Fruit fly (Drosophila melanogaster): ENCODE data around the gene CG10650.

The CG10650 gene

DNA sequence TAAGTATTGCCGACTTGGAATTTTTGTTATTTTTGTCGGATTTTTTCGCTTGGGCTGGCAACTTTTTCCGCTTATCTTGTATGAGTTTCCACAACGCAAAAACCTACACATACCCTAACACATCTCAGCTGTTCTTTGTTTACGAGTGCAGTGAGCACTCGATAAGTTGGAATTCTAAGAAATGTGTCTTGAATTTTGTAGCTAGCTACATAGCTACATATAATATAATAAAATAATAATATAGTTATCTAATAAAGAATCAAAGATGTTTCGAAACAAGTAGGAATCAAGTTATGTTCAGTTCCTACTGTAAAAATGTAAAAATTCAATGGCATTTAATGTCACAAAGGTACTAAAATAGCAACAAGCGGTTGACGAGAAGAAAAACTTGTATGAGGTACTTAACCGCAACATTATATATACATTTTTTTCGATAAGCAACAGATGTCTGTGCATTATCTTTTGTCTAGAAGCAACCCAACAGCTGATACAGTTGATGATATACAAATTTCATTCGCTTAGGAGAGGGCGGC, 38.5 kb downstream of the CG10650 start, which contains the start of gene Bhmt (continued):
- TF ChIP-seq crp (GFP tag; optimal IDR thresholded peaks at IDR 0.05), result peak in 1 of 2 experiments; percentile 77
- peak; percentile 73 for TF ChIP-seq ranshi (GFP tag; IDR thresholded peaks at IDR 0.05)
- TF ChIP-seq CG11560 (tag; IDR thresholded peaks at IDR 0.05), result no peak
- no peak for TF ChIP-seq CG10321 (GFP tag; IDR thresholded peaks at IDR 0.05)
- TF ChIP-seq slp2 (GFP tag; optimal IDR thresholded peaks at IDR 0.05), result no peak
- TF ChIP-seq scrt (GFP tag; optimal IDR thresholded peaks at IDR 0.05), result peak; percentile 66
- TF ChIP-seq Myb (GFP tag; optimal IDR thresholded peaks at IDR 0.05), result no peak
- TF ChIP-seq NK7.1 (GFP tag; optimal IDR thresholded peaks at IDR 0.05), result no peak
- TF ChIP-seq CG3838 (GFP tag; optimal IDR thresholded peaks at IDR 0.05), result no peak
- no peak for TF ChIP-seq CG2129 (GFP tag; IDR thresholded peaks at IDR 0.05; ENCODE audit: partially characterized antibody)
- peak; percentile 38 for TF ChIP-seq CrebB (tag; optimal IDR thresholded peaks at IDR 0.05)
- TF ChIP-seq esg (GFP tag; conservative IDR thresholded peaks at IDR 0.05), result 0 out of 2 replicates have a peak, but pooled peaks have one; percentile 13
- no peak for TF ChIP-seq CG13123 (GFP tag; optimal IDR thresholded peaks at IDR 0.05)
- TF ChIP-seq luna (GFP tag; optimal IDR thresholded peaks at IDR 0.05), result no peak
- TF ChIP-seq caup (GFP tag; optimal IDR thresholded peaks at IDR 0.05; ENCODE audit: severe bottlenecking), result peak; percentile 69
- peak; percentile 13 for TF ChIP-seq CG12071 (GFP tag; optimal IDR thresholded peaks at IDR 0.05)
- TF ChIP-seq fd64A (GFP tag; optimal IDR thresholded peaks at IDR 0.05), result no peak
- TF ChIP-seq wdn (GFP tag; IDR thresholded peaks at IDR 0.05), result peak; percentile 51; the same call in 1 of the 2 replicates
- TF ChIP-seq CG2116 (GFP tag; optimal IDR thresholded peaks at IDR 0.05), result no peak
- no peak for TF ChIP-seq CG11504 (tag; optimal IDR thresholded peaks at IDR 0.05)
- TF ChIP-seq CG7357 (GFP tag; IDR thresholded peaks at IDR 0.05), result peak; percentile 54; the same call in 2 of the 3 replicates
- no peak for TF ChIP-seq CG9876 (GFP tag; optimal IDR thresholded peaks at IDR 0.05)
- TF ChIP-seq Bteb2 (GFP tag; optimal IDR thresholded peaks at IDR 0.05), result no peak
- no peak for TF ChIP-seq pb (GFP tag; optimal IDR thresholded peaks at IDR 0.05)
- TF ChIP-seq CG6175 (GFP tag; IDR thresholded peaks at IDR 0.05), result no peak; the same call in 2 of the 3 replicates
- no peak for TF ChIP-seq CG3726 (GFP tag; IDR thresholded peaks at IDR 0.05)
- no peak for TF ChIP-seq CG4282 (GFP tag; optimal IDR thresholded peaks at IDR 0.05)
- TF ChIP-seq ken (GFP tag; IDR thresholded peaks at IDR 0.05), result no peak
- no peak for TF ChIP-seq Lhr (GFP tag; optimal IDR thresholded peaks at IDR 0.05)
- peak; percentile 72 for TF ChIP-seq CG15514 (GFP tag; optimal IDR thresholded peaks at IDR 0.05)
- TF ChIP-seq CG11247 (GFP tag; IDR thresholded peaks at IDR 0.05), result peak; percentile 74
- TF ChIP-seq jing (GFP tag; optimal IDR thresholded peaks at IDR 0.05), result no peak
- no peak for TF ChIP-seq gt (GFP tag; IDR thresholded peaks at IDR 0.05)
- TF ChIP-seq trem (tag; optimal IDR thresholded peaks at IDR 0.05), result peak; percentile 33
- TF ChIP-seq CG17612 (GFP tag; IDR thresholded peaks at IDR 0.05), result 0 out of 2 replicates have a peak, but pooled peaks have one; percentile 20
- TF ChIP-seq lola (GFP tag; optimal IDR thresholded peaks at IDR 0.05), result no peak
- no peak for TF ChIP-seq Hmx (GFP tag; optimal IDR thresholded peaks at IDR 0.05)
- 0 out of 3 replicates have a peak, but pooled peaks have one; percentile 48 for TF ChIP-seq C15 (GFP tag; IDR thresholded peaks at IDR 0.05)
- no peak for TF ChIP-seq CG8359 (GFP tag; optimal IDR thresholded peaks at IDR 0.05; ENCODE audit: borderline replicate concordance)
- TF ChIP-seq HmgZ (tag; optimal IDR thresholded peaks at IDR 0.05), result peak; percentile 53
- TF ChIP-seq CG17328 (GFP tag; IDR thresholded peaks at IDR 0.05), result peak; percentile 66
- no peak for TF ChIP-seq nerfin-2 (GFP tag; IDR thresholded peaks at IDR 0.05; ENCODE audit: partially characterized antibody)
- TF ChIP-seq D19A (tag; optimal IDR thresholded peaks at IDR 0.05), result peak; percentile 81
- peak; percentile 52 for TF ChIP-seq CG10654 (GFP tag; optimal IDR thresholded peaks at IDR 0.05)
- TF ChIP-seq BtbVII (GFP tag; optimal IDR thresholded peaks at IDR 0.05), result peak; percentile 74
- no peak for TF ChIP-seq CG7745 (tag; optimal IDR thresholded peaks at IDR 0.05)
- TF ChIP-seq chinmo (GFP tag; IDR thresholded peaks at IDR 0.05; ENCODE audit: partially characterized antibody), result no peak
- TF ChIP-seq her (GFP tag; optimal IDR thresholded peaks at IDR 0.05), result no peak
- TF ChIP-seq sob (GFP tag; IDR thresholded peaks at IDR 0.05), result peak; percentile 70
- no peak for TF ChIP-seq hb (GFP tag; IDR thresholded peaks at IDR 0.05; ENCODE audit: partially characterized antibody)

All from whole organism, embryonic.